Worm (Caenorhabditis elegans) whole organism, dauer: ENCODE measurements around the gene lips-15.
"Not testable (repeated sequence)": the region's sequence is repeated elsewhere in the genome, so short reads cannot be mapped to it uniquely, and the experiment has no call there.

Source experiments
- unc-62 ChIP-seq: sonication (generic microtip); optimal IDR thresholded peaks from 2 replicates; lab custom pipeline; 2017; ENCODE audit warnings: missing biosample characterization, missing genetic modification reagents, missing genetic modification characterization

Gene lips-15

DNA sequence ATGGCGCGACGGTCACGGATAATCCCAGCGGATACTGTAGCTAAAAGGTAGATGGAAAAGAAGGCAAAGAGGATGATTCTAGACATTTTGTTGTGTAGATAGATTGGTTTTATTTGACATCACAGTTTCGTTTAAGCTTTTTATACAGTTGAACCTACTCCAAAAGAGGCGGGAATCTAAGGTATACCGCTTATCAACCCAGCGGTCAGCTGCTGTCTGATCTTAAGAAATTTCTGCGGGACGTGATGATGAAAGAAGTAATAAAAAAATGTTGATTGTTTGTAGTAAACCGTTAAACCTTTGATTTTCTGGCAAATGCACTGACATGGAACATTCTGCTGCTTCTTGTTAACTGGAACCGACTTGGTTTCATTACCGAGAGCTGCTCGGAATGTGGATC lies 11.9 kb downstream of the lips-15 start, which contains the start of gene nspe-6:
nspe-6 (minus strand) TSS at position 101 of the 400 bp plus-strand sequence.
- TF ChIP-seq unc-62 (GFP tag; lab: Kevin White, UChicago) = no peak

DNA sequence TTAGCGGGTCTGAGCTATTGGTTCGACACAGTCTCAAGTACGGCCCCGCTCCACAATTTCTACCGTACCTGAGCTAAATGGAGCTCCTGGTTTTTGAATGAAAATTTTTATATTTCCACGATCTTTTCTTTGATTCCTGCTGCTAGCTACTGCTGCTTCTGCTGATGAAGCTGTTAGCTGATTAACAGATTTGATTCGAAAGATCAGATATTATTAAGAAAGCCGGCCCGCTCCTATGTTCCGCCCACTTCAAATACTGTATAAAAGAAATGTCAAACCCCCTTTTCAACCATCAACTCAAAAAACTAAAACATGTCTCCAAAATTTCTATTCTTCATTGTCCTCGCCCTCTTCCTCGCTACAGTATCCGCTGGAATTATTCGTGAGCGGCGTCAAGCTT lies 13.4 kb downstream of the lips-15 start, which contains the start of gene nspe-3:
nspe-3 (plus strand) TSS at position 301 of the 400 bp plus-strand sequence.
- no peak for TF ChIP-seq unc-62 (GFP tag; lab: Kevin White, UChicago)

ce11 chrII:12619288-12619687 lies 15.1 kb downstream of the lips-15 start, which contains the start of gene nspe-2:
Gene nspe-2 (minus strand): TSS chrII:12619388.
- TF ChIP-seq unc-62 (GFP tag; lab: Kevin White, UChicago) = no peak

DNA sequence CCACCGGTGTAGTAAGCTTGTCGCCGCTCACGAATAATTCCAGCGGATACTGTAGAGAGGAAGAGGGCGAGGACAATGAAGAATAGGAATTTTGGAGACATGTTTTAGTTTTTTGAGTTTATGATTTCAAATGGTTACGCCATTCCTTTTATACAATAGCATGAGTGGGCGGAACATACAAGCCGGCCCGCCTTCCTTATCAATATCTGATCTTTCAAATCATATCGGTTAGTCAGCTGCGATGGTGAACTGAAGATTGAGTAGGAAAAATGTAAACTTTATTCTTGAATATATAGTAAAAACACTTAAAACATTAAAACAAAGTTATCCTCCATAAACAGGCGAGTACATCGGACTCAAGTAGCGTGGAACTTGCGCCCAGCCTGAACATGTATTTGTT lies 16.6 kb downstream of the lips-15 start, which contains the start of gene nspe-1:
nspe-1 (minus strand) TSS at position 101 of the 400 bp plus-strand sequence.
- TF ChIP-seq unc-62 (GFP tag; lab: Kevin White, UChicago) = no peak

DNA sequence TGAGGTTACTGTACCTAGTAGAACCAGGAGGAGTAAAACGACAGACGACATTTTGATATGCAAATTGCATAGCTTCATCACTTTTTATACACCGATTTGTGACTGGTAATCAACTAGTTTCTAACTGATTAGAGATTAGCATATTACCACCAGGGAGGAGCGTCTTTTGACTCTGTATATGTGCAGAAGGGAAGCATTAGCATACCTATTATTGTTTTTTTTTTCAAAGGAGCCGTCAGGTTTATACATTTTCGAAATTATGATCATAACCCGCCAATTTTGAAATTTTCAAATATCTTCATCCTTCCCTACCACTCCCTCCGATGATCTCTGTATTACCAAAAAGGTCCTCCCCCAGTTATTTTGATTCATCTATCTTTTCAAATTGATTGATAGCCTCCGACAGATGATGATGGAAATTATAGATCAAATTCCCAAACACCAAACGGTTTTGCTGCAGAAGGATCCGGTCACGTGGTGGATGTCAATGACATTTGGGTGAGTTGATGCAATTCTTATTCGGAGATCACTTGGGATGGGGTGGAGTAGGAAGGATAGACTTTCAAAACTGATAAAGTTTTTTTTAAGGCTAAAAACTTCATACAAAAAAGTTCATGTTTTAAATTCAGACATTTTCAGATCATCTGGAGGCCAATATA lies 17.9 kb downstream of the lips-15 start, which contains the start of gene nspe-8:
nspe-8 (minus strand) TSS at position 51 of the 659 bp plus-strand sequence.
- no peak for TF ChIP-seq unc-62 (GFP tag; lab: Kevin White, UChicago)

DNA sequence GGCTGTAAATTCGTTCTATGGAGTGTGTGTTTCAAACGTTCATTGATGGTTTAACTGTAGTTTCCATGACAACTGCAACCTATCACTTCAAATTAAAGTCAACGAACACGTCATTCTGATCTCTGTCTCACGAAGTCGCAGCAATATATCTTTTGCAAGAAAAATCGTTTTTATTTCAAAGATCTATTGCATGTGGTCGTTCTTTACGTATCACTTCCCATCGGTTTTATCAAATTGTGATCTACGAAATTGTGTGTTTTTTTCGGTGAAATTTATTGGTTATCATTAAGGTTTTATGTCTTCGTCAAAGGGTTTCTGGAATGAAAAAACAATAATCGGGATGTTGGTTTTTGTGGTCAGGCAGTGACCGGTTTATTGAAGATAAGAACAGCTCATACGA lies 18.7 kb downstream of the lips-15 start:
- no peak for TF ChIP-seq unc-62 (GFP tag; lab: Kevin White, UChicago)

- not testable (repeated sequence) for TF ChIP-seq unc-62 (GFP tag; lab: Kevin White, UChicago)
Measured at ce11 chrII:12624433-12624832, 20.2 kb downstream of the lips-15 start, which contains the start of gene Y38E10A.14. Gene Y38E10A.14 (minus strand): TSS chrII:12624533.

- no peak for TF ChIP-seq unc-62 (GFP tag; lab: Kevin White, UChicago)
Measured at ce11 chrII:12625673-12626072, 21.5 kb downstream of the lips-15 start.

DNA sequence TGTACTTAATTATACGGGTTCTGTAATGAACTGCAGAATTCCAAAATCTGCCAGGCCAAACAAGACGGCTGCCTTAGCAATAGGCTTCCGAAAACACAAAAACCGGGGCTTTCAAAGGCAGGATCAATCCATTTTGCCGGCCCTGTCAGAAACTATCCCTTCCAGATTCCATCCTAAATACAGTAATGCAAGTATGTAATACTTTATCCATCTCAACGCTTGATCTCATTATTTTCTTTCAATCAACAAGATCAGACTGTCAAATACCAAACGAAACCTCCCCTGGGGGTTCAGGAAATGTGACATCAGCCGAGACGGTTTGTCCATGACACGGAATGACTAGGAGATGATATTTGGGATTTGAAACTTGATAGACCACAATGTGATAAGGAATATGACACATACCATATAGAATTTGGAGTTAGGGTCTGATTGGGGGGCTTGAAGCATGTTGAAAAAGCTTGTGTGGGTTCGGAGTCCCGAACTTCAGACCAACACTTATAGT lies 22.0 kb downstream of the lips-15 start:
- TF ChIP-seq unc-62 (GFP tag; lab: Kevin White, UChicago) = no peak

ce11 chrII:12626887-12627286 lies 22.7 kb downstream of the lips-15 start, which contains the start of gene nspe-7:
Gene nspe-7 (plus strand): TSS chrII:12627187.
- no peak for TF ChIP-seq unc-62 (GFP tag; lab: Kevin White, UChicago)

ce11 chrII:12628566-12628965 lies 24.4 kb downstream of the lips-15 start, which contains the start of gene nspe-5:
Gene nspe-5 (plus strand): TSS chrII:12628866.
- TF ChIP-seq unc-62 (GFP tag; lab: Kevin White, UChicago) = no peak

DNA sequence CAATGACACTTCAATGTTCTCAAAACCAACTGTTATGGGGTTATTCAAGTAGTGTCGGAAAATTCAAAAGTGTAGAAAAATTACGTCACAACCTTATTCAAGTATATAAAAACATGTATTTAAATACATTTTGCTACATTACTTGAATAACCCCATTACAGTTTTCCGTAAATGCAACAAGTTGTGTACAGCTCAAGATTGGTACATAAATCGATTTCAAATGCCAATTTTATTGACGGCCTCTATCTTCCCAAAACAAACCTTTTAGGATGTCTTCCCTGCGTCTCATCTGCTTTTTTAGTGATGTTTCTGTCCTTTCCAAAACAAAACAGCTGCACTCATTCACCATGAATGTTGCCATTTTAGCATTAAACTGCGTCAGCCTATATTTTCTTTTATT lies 25.2 kb downstream of the lips-15 start, which contains the start of gene Y38E10A.28:
Y38E10A.28 (plus strand) TSS at position 301 of the 400 bp plus-strand sequence.
- TF ChIP-seq unc-62 (GFP tag; lab: Kevin White, UChicago) = no peak

ce11 chrII:12630888-12631287 lies 26.7 kb downstream of the lips-15 start, which contains the start of gene Y38E10A.34:
Gene Y38E10A.34 (plus strand): TSS chrII:12631188.
- no peak for TF ChIP-seq unc-62 (GFP tag; lab: Kevin White, UChicago)

ce11 chrII:12634749-12635318 lies 30.6 kb downstream of the lips-15 start, which contains the start of gene Y38E10A.17:
Gene Y38E10A.17 (minus strand): TSS chrII:12634799.
- TF ChIP-seq unc-62 (GFP tag; lab: Kevin White, UChicago) = no peak

- no peak for TF ChIP-seq unc-62 (GFP tag; lab: Kevin White, UChicago)
Measured at ce11 chrII:12636602-12637001, 32.4 kb downstream of the lips-15 start, which contains the start of gene nhr-234. Gene nhr-234 (plus strand): TSS chrII:12636678.

DNA sequence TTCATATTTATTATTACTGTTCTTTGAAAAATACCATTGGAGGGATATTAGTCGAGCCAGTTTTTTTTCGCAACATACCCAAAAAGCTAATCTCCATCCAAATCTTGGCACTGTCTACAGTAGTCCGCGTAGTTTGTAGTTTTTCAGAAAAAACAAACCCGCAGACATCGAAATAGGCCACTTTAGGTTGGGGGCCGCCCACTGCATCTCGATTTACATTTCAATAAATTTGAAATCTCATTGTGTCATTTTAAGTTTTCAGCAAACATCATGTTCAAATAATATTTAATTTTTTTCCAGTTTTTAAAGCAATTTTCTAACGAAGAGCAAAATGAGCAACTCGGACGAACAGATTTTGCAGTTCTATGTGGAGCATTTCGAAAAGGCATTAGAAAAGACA lies 36.2 kb downstream of the lips-15 start, which contains the start of gene nhr-235:
nhr-235 (plus strand) TSS at position 301 of the 400 bp plus-strand sequence.
- TF ChIP-seq unc-62 (GFP tag; lab: Kevin White, UChicago) = no peak
